Fruit fly (Drosophila melanogaster): ENCODE results near the gene CG42238.

DNA sequence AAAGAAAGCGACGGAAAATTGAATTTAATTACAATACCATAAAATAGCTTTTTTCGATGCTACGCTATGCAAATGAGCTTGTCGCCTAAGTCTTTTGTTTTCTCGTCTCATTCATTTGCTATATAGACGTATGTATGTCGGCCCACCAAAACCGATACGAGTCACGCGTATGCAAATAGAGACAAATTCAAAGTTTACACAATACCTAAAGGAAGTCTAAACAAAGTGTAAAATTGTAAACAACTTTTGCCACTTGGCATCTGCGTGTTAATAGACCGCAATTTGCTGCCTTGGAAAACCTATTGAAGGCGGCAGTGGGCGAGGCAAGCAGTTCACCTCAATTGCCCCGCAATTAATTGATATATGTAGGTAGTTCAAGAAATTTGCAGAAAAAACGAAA, 10.6 kb upstream of the CG42238 start:
- no peak for TF ChIP-seq HLH106 (tag; optimal IDR thresholded peaks at IDR 0.05)
- no peak for TF ChIP-seq Dif (GFP tag; optimal IDR thresholded peaks at IDR 0.05; ENCODE audit: partially characterized antibody)
- no peak for TF ChIP-seq fru (GFP tag; optimal IDR thresholded peaks at IDR 0.05)
- TF ChIP-seq Hr78 (GFP tag; optimal IDR thresholded peaks at IDR 0.05) = no peak
